Worm (Caenorhabditis elegans): ENCODE measurements around the gene fbxc-12.
A peak's percentile ranks its signal among the peaks of the same experiment; 100 is the strongest.

Gene fbxc-12

ce11 chrIV:878634-879033 lies 26.4 kb upstream of the fbxc-12 start:
- TF ChIP-seq aha-1 (tag) (no peak), unc-62 (GFP tag; optimal IDR thresholded peaks at IDR 0.05 in 1 of 2) (peak in 1 of 2 experiments; percentile 22), unc-62 (tag; optimal IDR thresholded peaks at IDR 0.05) (no peak)

ce11 chrIV:884707-885394 lies 20.2 kb upstream of the fbxc-12 start, which contains the start of gene mak-2:
Gene mak-2, plus strand, starts transcription at chrIV:885344.
- peak; percentile 74 for TF ChIP-seq pqm-1 (tag; optimal IDR thresholded peaks at IDR 0.05)
- TF ChIP-seq dmd-9 (GFP tag; IDR thresholded peaks at IDR 0.05) = no peak
- no peak; the same call in 1 of the 2 replicates for TF ChIP-seq egl-43 (GFP tag; IDR thresholded peaks at IDR 0.05)
- TF ChIP-seq Y5F2A.4 (GFP tag; optimal IDR thresholded peaks at IDR 0.05) = no peak
- TF ChIP-seq set-16 (GFP tag; IDR thresholded peaks at IDR 0.05) = no peak
- no peak for TF ChIP-seq daf-16 (GFP tag; optimal IDR thresholded peaks at IDR 0.05)
- peak; percentile 57 for TF ChIP-seq daf-16 (tag; optimal IDR thresholded peaks at IDR 0.05)
- TF ChIP-seq R02D3.7 (tag; optimal IDR thresholded peaks at IDR 0.05) = no peak
- TF ChIP-seq dpl-1 (GFP tag; optimal IDR thresholded peaks at IDR 0.05) = peak; percentile 78
- peak; percentile 86 for TF ChIP-seq mep-1 (tag; optimal IDR thresholded peaks at IDR 0.05)
- no peak for TF ChIP-seq ces-1 (GFP tag; optimal IDR thresholded peaks at IDR 0.05)
- TF ChIP-seq nhr-77 (tag; optimal IDR thresholded peaks at IDR 0.05) = peak; percentile 74
- no peak for TF ChIP-seq ceh-62 (tag; optimal IDR thresholded peaks at IDR 0.05)
- TF ChIP-seq jun-1 (tag; optimal IDR thresholded peaks at IDR 0.05) = no peak
- TF ChIP-seq F26F4.8 (GFP tag; conservative IDR thresholded peaks at IDR 0.05) = no peak
- TF ChIP-seq F49E8.2 (tag; optimal IDR thresholded peaks at IDR 0.05; ENCODE audit: borderline replicate concordance) = no peak
- TF ChIP-seq tag-97 (GFP tag; IDR thresholded peaks at IDR 0.05) = no peak
- no peak for TF ChIP-seq madf-5 (GFP tag; IDR thresholded peaks at IDR 0.05)
- no peak for TF ChIP-seq dmd-8 (GFP tag; IDR thresholded peaks at IDR 0.05)
- no peak for TF ChIP-seq php-3 (GFP tag; IDR thresholded peaks at IDR 0.05)
- no peak for TF ChIP-seq madf-9 (GFP tag; conservative IDR thresholded peaks at IDR 0.05)
- TF ChIP-seq dmd-6 (GFP tag; IDR thresholded peaks at IDR 0.05) = peak; percentile 63
- no peak for TF ChIP-seq arid-1 (GFP tag; conservative IDR thresholded peaks at IDR 0.05)
- no peak for TF ChIP-seq zip-2 (tag; optimal IDR thresholded peaks at IDR 0.05)
- TF ChIP-seq D1046.2 (GFP tag; IDR thresholded peaks at IDR 0.05) = no peak
- no peak for TF ChIP-seq ZK546.5 (tag; optimal IDR thresholded peaks at IDR 0.05)
- TF ChIP-seq zfp-3 (GFP tag; conservative IDR thresholded peaks at IDR 0.05) = no peak
- no peak for TF ChIP-seq lin-29 (GFP tag; IDR thresholded peaks at IDR 0.05)
- no peak for TF ChIP-seq daf-12 (tag; optimal IDR thresholded peaks at IDR 0.05)
- no peak for TF ChIP-seq zag-1 (tag; optimal IDR thresholded peaks at IDR 0.05)
- peak in 1 of 2 experiments; percentile 47 for TF ChIP-seq mdl-1 (tag; optimal IDR thresholded peaks at IDR 0.05)
- TF ChIP-seq ceh-82 (tag; optimal IDR thresholded peaks at IDR 0.05) = no peak
- TF ChIP-seq egl-27 (tag; optimal IDR thresholded peaks at IDR 0.05) = no peak
- no peak for TF ChIP-seq unc-39 (tag; optimal IDR thresholded peaks at IDR 0.05)
- no peak for TF ChIP-seq F37D6.2 (tag; optimal IDR thresholded peaks at IDR 0.05)
- no peak for TF ChIP-seq pha-4 (GFP tag; IDR thresholded peaks at IDR 0.05)
- peak; percentile 12 for TF ChIP-seq pha-4 (tag; optimal IDR thresholded peaks at IDR 0.05)
- TF ChIP-seq tra-1 (GFP tag; IDR thresholded peaks at IDR 0.05) = no peak
- TF ChIP-seq T26A8.4 (GFP tag; IDR thresholded peaks at IDR 0.05) = no peak; the same call in 1 of the 2 replicates
- 0 out of 2 replicates have a peak, but pooled peaks have one; percentile 34 for TF ChIP-seq ceh-20 (GFP tag; IDR thresholded peaks at IDR 0.05)
- no peak for TF ChIP-seq daf-19 (GFP tag; conservative IDR thresholded peaks at IDR 0.05)
- TF ChIP-seq cey-2 (tag; optimal IDR thresholded peaks at IDR 0.05; ENCODE audit: borderline replicate concordance, insufficient read depth) = no peak
- no peak for TF ChIP-seq nhr-41 (GFP tag; IDR thresholded peaks at IDR 0.05)
- TF ChIP-seq hif-1 (tag; optimal IDR thresholded peaks at IDR 0.05) = peak in 1 of 2 experiments; percentile 43
- TF ChIP-seq lsy-2 (tag; optimal IDR thresholded peaks at IDR 0.05) = peak; percentile 25 to 84
- TF ChIP-seq lin-38 (GFP tag; IDR thresholded peaks at IDR 0.05) = peak; percentile 96
- TF ChIP-seq Y48G9A.11 (GFP tag; IDR thresholded peaks at IDR 0.05) = no peak

Data from whole organism, L4 larva.